Fruit fly (Drosophila melanogaster) Kc167 (cell line): ENCODE data around the gene CG10254.

Source experiments
- psq ChIP-seq: fragments of >200 bp; optimal IDR thresholded peaks from 2 replicates; lab custom pipeline; 2017; ENCODE audit warnings: missing external identifiers
- ttk ChIP-seq: sonication (Bioruptor generic); optimal IDR thresholded peaks from 2 replicates; lab custom pipeline; 2017; ENCODE audit warnings: missing external identifiers

dm6 chr3R:23694579-23695033, at the start of gene CG10254:
- TF ChIP-seq ttk (lab: Kevin White, UChicago) (no peak), psq (lab: Kevin White, UChicago) (no peak)
